Worm (Caenorhabditis elegans): ENCODE results near the gene gmap-2.

DNA sequence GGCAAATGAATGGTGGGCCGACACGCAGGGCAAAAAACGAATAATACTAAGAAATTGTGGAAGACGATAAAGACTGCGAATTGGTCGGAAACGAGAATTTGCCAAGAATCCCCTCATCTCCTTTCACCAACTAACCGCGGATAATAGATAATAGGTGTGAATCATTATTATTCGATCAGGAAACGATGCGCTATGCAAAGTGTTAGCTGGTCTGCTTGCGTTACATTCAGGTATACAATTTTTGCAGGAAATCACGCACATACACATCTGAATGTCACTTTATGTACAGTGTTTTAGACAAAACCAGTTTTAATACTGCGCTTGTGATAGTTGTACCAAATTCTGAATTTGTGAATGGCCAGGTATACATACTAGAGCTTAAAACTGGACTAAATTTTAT, 1.6 kb upstream of the gmap-2 start:
- TF ChIP-seq daf-12 (tag; optimal IDR thresholded peaks at IDR 0.05) = no peak
- no peak for TF ChIP-seq zag-1 (tag; optimal IDR thresholded peaks at IDR 0.05)
- no peak for TF ChIP-seq nhr-23 (tag; optimal IDR thresholded peaks at IDR 0.05)
- no peak for TF ChIP-seq elt-2 (tag; optimal IDR thresholded peaks at IDR 0.05)
- TF ChIP-seq ztf-4 (tag; optimal IDR thresholded peaks at IDR 0.05) = no peak
- no peak for TF ChIP-seq ceh-82 (tag; optimal IDR thresholded peaks at IDR 0.05)
- no peak for TF ChIP-seq egl-27 (tag; optimal IDR thresholded peaks at IDR 0.05)
- no peak for TF ChIP-seq snpc-4 (tag; optimal IDR thresholded peaks at IDR 0.05)

All from whole organism, L3 larva.